Worm (Caenorhabditis elegans): Measurements from ENCODE around the gene eral-1.

The eral-1 gene

DNA sequence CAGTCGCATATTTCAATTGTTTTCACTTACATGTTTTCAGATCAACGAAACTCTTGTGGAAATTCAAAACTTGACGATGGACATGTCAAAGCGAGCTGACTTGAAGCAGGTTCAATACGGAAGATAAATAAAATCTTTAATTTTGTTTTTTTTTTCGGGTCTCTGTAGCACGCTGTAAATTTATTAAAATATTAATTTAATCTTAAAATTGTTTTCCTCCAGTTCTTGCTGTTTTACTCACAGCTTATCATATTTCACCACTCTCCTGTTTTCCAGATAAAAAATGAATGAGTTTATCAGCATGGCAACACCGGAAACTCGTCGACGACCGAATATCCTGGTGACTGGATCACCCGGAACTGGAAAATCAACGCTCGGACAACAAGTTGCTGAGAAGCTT, 6.8 kb upstream of the eral-1 start, which contains the start of gene E02H1.6:
TSS of gene E02H1.6 (plus strand) at position 301 of the 400 bp plus-strand sequence.
- TF ChIP-seq F57A8.1 (GFP tag; optimal IDR thresholded peaks at IDR 0.05) = no peak
- TF ChIP-seq ceh-27 (GFP tag; optimal IDR thresholded peaks at IDR 0.05) = no peak
- TF ChIP-seq aptf-3 (GFP tag; IDR thresholded peaks at IDR 0.05) = no peak
- no peak for TF ChIP-seq F55B11.4 (tag; optimal IDR thresholded peaks at IDR 0.05; ENCODE audit: borderline replicate concordance, insufficient read depth)
- TF ChIP-seq hlh-26 (GFP tag; conservative IDR thresholded peaks at IDR 0.05) = no peak
- TF ChIP-seq bed-2 (GFP tag; IDR thresholded peaks at IDR 0.05) = no peak
- TF ChIP-seq tbp1 (GFP tag; optimal IDR thresholded peaks at IDR 0.05) = no peak
- TF ChIP-seq nhr-120 (GFP tag; IDR thresholded peaks at IDR 0.05) = no peak
- no peak for TF ChIP-seq chd-7 (tag; optimal IDR thresholded peaks at IDR 0.05)

DNA sequence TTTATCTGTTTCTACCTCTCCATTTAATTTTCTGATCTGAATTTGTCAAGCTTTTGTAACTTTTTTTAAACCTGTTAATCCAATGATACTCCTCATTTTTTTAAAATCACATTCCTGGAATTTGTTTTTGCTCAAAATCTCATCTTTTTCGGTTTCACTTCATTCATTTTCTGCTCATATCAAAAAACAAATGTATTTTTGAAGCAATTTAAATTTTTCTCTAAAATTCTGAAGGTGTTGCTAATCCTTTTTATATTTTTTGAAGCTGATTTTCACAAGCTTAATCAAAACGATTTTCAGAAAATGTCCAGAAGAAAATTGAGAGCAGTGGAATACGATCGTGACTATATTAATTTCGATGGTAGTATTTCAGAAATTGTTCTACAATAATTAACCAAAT, 5.4 kb upstream of the eral-1 start, which contains the start of gene E02H1.5:
TSS of gene E02H1.5 (plus strand) at position 301 of the 400 bp plus-strand sequence.
- TF ChIP-seq hmg-1.2 (GFP tag; IDR thresholded peaks at IDR 0.05) (0 out of 2 replicates have a peak, but pooled peaks have one; percentile 4), aptf-2 (GFP tag; conservative IDR thresholded peaks at IDR 0.05) (no peak)

DNA sequence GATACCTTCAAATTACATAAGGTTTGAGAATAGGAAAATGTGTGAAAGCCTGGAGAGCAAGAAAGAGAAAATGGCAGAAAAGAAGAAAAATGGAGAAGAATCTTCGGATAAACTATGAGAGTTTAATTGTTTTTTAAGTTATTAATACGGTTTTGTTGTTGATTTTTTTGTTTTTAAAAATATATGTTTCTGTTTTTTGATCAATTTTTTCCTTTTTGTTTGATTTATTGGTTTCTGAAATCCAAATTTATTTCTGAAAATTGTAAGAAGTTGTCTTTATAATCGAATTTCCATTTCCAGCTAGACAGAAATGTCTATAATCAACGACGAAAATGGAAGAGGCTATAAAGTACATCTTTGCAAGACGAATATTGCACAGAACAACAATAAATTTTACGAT, 3.2 kb upstream of the eral-1 start, which contains the start of gene parp-2:
TSS of gene parp-2 (plus strand) at position 301 of the 400 bp plus-strand sequence.
- no peak for TF ChIP-seq mcd-1 (GFP tag; IDR thresholded peaks at IDR 0.05)
- no peak for TF ChIP-seq egl-18 (GFP tag; IDR thresholded peaks at IDR 0.05)
- TF ChIP-seq nhr-179 (tag; optimal IDR thresholded peaks at IDR 0.05) = no peak
- no peak for TF ChIP-seq nhr-80 (tag; optimal IDR thresholded peaks at IDR 0.05)
- no peak for TF ChIP-seq aptf-3 (GFP tag; IDR thresholded peaks at IDR 0.05)
- no peak for TF ChIP-seq lin-35 (GFP tag; optimal IDR thresholded peaks at IDR 0.05)
- no peak for TF ChIP-seq ztf-26 (tag; optimal IDR thresholded peaks at IDR 0.05)
- no peak for TF ChIP-seq ama-1 (optimal IDR thresholded peaks at IDR 0.05)
- TF ChIP-seq ama-1 (GFP tag; optimal IDR thresholded peaks at IDR 0.05) = no peak
- TF ChIP-seq Y53F4B.3 (GFP tag; IDR thresholded peaks at IDR 0.05) = no peak
- no peak for TF ChIP-seq mel-28 (tag; optimal IDR thresholded peaks at IDR 0.05; ENCODE audit: borderline replicate concordance)
- no peak for TF ChIP-seq hrde-1 (tag; optimal IDR thresholded peaks at IDR 0.05; ENCODE audit: borderline replicate concordance)
- TF ChIP-seq F39B2.1 (GFP tag; IDR thresholded peaks at IDR 0.05) = no peak
- TF ChIP-seq ztf-25 (GFP tag; IDR thresholded peaks at IDR 0.05) = no peak
- no peak for TF ChIP-seq hlh-26 (GFP tag; conservative IDR thresholded peaks at IDR 0.05)
- no peak for TF ChIP-seq F33H1.4 (GFP tag; IDR thresholded peaks at IDR 0.05)

DNA sequence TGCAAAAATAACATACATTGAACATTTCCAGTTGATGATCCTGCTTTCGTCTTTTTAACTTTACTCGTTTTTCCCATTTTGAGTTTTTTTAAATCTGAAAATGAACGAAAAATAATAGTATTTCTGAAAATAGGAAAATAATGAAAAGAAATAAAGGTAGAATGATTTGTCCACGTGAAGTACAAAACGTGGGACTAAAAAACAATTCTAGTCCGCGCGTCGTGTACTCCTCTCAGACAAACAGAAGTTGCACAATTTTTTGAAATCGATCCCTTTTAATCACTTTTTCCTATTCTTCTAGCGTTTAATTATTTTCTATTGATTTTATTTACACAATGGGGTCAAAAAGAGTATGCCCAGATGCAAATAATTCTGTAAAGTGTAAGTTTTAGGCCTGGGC, 1.5 kb upstream of the eral-1 start, which contains the start of the genes E02H1.1 and tag-124:
TSS of gene E02H1.1 (minus strand) at position 94 of the 400 bp plus-strand sequence.
TSS of gene tag-124 (plus strand) at position 222 of the 400 bp plus-strand sequence.
- peak; percentile 48 for TF ChIP-seq K12H6.12 (tag; optimal IDR thresholded peaks at IDR 0.05)
- TF ChIP-seq ccch-3 (GFP tag; optimal IDR thresholded peaks at IDR 0.05) = peak; percentile 5
- TF ChIP-seq attf-3 (GFP tag; conservative IDR thresholded peaks at IDR 0.05) = peak; percentile 59
- TF ChIP-seq mcd-1 (GFP tag; IDR thresholded peaks at IDR 0.05) = peak; percentile 63; the same call in 1 of the 2 replicates
- TF ChIP-seq madf-8 (GFP tag; conservative IDR thresholded peaks at IDR 0.05) = peak; percentile 29; the same call in 1 of the 2 replicates
- TF ChIP-seq dox-1 (GFP tag; IDR thresholded peaks at IDR 0.05) = peak; percentile 37; the same call in 1 of the 2 replicates
- TF ChIP-seq cebp-1 (GFP tag; IDR thresholded peaks at IDR 0.05) = no peak
- peak; percentile 58 for TF ChIP-seq cebp-1 (tag; optimal IDR thresholded peaks at IDR 0.05)
- peak; percentile 21 for TF ChIP-seq tbp1 (GFP tag; optimal IDR thresholded peaks at IDR 0.05)
- peak; percentile 60 for TF ChIP-seq snpc-3.4 (tag; optimal IDR thresholded peaks at IDR 0.05)
- peak; percentile 40 for TF ChIP-seq him-1 (tag; optimal IDR thresholded peaks at IDR 0.05)
- no peak for TF ChIP-seq bed-1 (GFP tag; IDR thresholded peaks at IDR 0.05)
- TF ChIP-seq attf-6 (GFP tag; IDR thresholded peaks at IDR 0.05) = 0 out of 2 replicates have a peak, but pooled peaks have one; percentile 31
- peak; percentile 64; the same call in 1 of the 2 replicates for TF ChIP-seq ztf-28 (GFP tag; IDR thresholded peaks at IDR 0.05)
- TF ChIP-seq lin-54 (GFP tag; optimal IDR thresholded peaks at IDR 0.05) = peak; percentile 35
- TF ChIP-seq xnd-1 (tag; optimal IDR thresholded peaks at IDR 0.05) = peak; percentile 2
- TF ChIP-seq lir-1 (GFP tag; conservative IDR thresholded peaks at IDR 0.05) = peak; percentile 50; the same call in 1 of the 2 replicates
- no peak for TF ChIP-seq ceh-58 (GFP tag; IDR thresholded peaks at IDR 0.05)
- peak; percentile 69 for TF ChIP-seq ceh-27 (GFP tag; optimal IDR thresholded peaks at IDR 0.05)
- peak; percentile 57 for TF ChIP-seq F33H1.4 (GFP tag; IDR thresholded peaks at IDR 0.05)
- no peak for TF ChIP-seq B0035.1 (tag; optimal IDR thresholded peaks at IDR 0.05)
- 0 out of 2 replicates have a peak, but pooled peaks have one; percentile 34 for TF ChIP-seq bed-2 (GFP tag; IDR thresholded peaks at IDR 0.05)
- TF ChIP-seq snpc-4 (GFP tag; optimal IDR thresholded peaks at IDR 0.05) = no peak
- TF ChIP-seq snpc-4 (tag; optimal IDR thresholded peaks at IDR 0.05) = peak in 2 of 4 experiments; percentile 22 to 29

All from whole organism, young adult.